Fruit fly (Drosophila melanogaster) whole organism, embryonic: ENCODE results near the gene CG43779.

Source experiments
- Ada2b ChIP-seq: fragments of 200-800 bp; sonication (Bioruptor generic); IDR thresholded peaks from 2 replicates; pipeline ENCODE4 v1.3.6; 2022; ENCODE audit warnings: missing biosample characterization, missing genetic modification characterization
- BEAF-32 ChIP-seq: fragments of 200-800 bp; sonication (Bioruptor generic); optimal IDR thresholded peaks from 3 replicates; lab custom pipeline; 2017; ENCODE audit warnings: missing biosample characterization, missing genetic modification characterization, mild to moderate bottlenecking, moderate library complexity, missing genetic modification reagents
- Bgb ChIP-seq: fragments of 200-800 bp; sonication (Bioruptor generic); IDR thresholded peaks from 2 replicates; pipeline ENCODE4 v1.3.6; 2022; ENCODE audit warnings: missing biosample characterization, missing genetic modification characterization; ENCODE audit not compliant: partially characterized antibody
- C15 ChIP-seq: fragments of 200-800 bp; sonication (Bioruptor generic); IDR thresholded peaks from 3 replicates; pipeline ENCODE4 v1.3.6; 2022; ENCODE audit warnings: missing biosample characterization, missing genetic modification characterization
- CG10209 ChIP-seq: fragments of 200-800 bp; sonication (Bioruptor generic); optimal IDR thresholded peaks from 3 replicates; lab custom pipeline; 2017; ENCODE audit warnings: missing biosample characterization, mild to moderate bottlenecking, missing genetic modification characterization, missing genetic modification reagents
- CG12942 ChIP-seq: fragments of 200-800 bp; sonication (Bioruptor generic); optimal IDR thresholded peaks from 3 replicates; lab custom pipeline; 2016; ENCODE audit warnings: missing biosample characterization, missing genetic modification characterization
- CG13775 ChIP-seq: fragments of 200-800 bp; sonication (Bioruptor generic); optimal IDR thresholded peaks from 3 replicates; lab custom pipeline; 2017; ENCODE audit warnings: missing biosample characterization, mild to moderate bottlenecking, missing genetic modification characterization
- CG14441 ChIP-seq: fragments of 200-800 bp; sonication (Bioruptor generic); IDR thresholded peaks from 2 replicates; pipeline ENCODE4 v1.3.6; 2022; ENCODE audit warnings: missing biosample characterization, missing genetic modification characterization
- CG15479 ChIP-seq: fragments of 200-800 bp; sonication (Bioruptor generic); optimal IDR thresholded peaks from 3 replicates; lab custom pipeline; 2019; ENCODE audit warnings: missing biosample characterization, mild to moderate bottlenecking, missing genetic modification characterization, moderate library complexity
- CG17568 ChIP-seq: fragments of 200-800 bp; sonication (Bioruptor generic); optimal IDR thresholded peaks from 2 replicates; lab custom pipeline; 2018; ENCODE audit warnings: missing biosample characterization, mild to moderate bottlenecking, missing genetic modification characterization, moderate library complexity
- CG18011 ChIP-seq: fragments of 200-800 bp; sonication (Bioruptor generic); optimal IDR thresholded peaks from 2 replicates; lab custom pipeline; 2017; ENCODE audit warnings: missing biosample characterization, missing genetic modification characterization, mild to moderate bottlenecking, moderate library complexity, missing genotype
- CG18764 ChIP-seq: fragments of 200-800 bp; sonication (Bioruptor generic); optimal IDR thresholded peaks from 3 replicates; lab custom pipeline; 2016; ENCODE audit warnings: missing biosample characterization, missing genetic modification characterization
- CG30020 ChIP-seq: fragments of 200-800 bp; optimal IDR thresholded peaks from 2 replicates; lab custom pipeline; 2019; ENCODE audit warnings: missing biosample characterization, mild to moderate bottlenecking, missing genetic modification characterization, moderate library complexity
- CG3407 ChIP-seq: fragments of 200-800 bp; sonication (Bioruptor generic); optimal IDR thresholded peaks from 2 replicates; lab custom pipeline; 2018; ENCODE audit warnings: missing biosample characterization, mild to moderate bottlenecking, missing genetic modification characterization
- CG3726 ChIP-seq: fragments of 200-800 bp; sonication (Bioruptor generic); IDR thresholded peaks from 3 replicates; pipeline ENCODE4, ENCODE4 v1.3.6; 2022; ENCODE audit warnings: missing biosample characterization, missing genetic modification characterization
- CG3838 ChIP-seq: fragments of 200-800 bp; sonication (Bioruptor generic); optimal IDR thresholded peaks from 3 replicates; lab custom pipeline; 2016; ENCODE audit warnings: missing biosample characterization, missing genetic modification characterization
- CG7556 ChIP-seq: fragments of 200-800 bp; sonication (Bioruptor generic); optimal IDR thresholded peaks from 2 replicates; lab custom pipeline; 2017; ENCODE audit warnings: missing biosample characterization, mild to moderate bottlenecking, missing genetic modification characterization
- CG8359 ChIP-seq: fragments of 200-800 bp; sonication (Bioruptor generic); optimal IDR thresholded peaks from 2 replicates; lab custom pipeline; 2017; ENCODE audit warnings: missing biosample characterization, mild to moderate bottlenecking, missing genetic modification characterization, borderline replicate concordance
- CG8478 ChIP-seq: fragments of >200 bp; optimal IDR thresholded peaks from 2 replicates; lab custom pipeline; 2018
- Dref ChIP-seq: fragments of 200-800 bp; sonication (Bioruptor generic); IDR thresholded peaks from 2 replicates; pipeline ENCODE4 v1.3.6; 2022; ENCODE audit warnings: missing biosample characterization, missing genetic modification characterization
- Drgx ChIP-seq: fragments of 200-800 bp; sonication (Bioruptor generic); IDR thresholded peaks from 2 replicates; pipeline ENCODE4 v1.3.6; 2022; ENCODE audit warnings: missing biosample characterization, missing genetic modification characterization
- Lpt ChIP-seq: fragments of >200 bp; optimal IDR thresholded peaks from 2 replicates; lab custom pipeline; 2018; ENCODE audit warnings: missing biosample characterization, missing genetic modification characterization
- Meics ChIP-seq: fragments of 200-800 bp; sonication (Bioruptor generic); optimal IDR thresholded peaks from 2 replicates; lab custom pipeline; 2017; ENCODE audit warnings: missing biosample characterization, mild to moderate bottlenecking, missing genetic modification characterization
- NfI ChIP-seq: fragments of 200-800 bp; sonication (Bioruptor generic); optimal IDR thresholded peaks from 3 replicates; lab custom pipeline; 2018; ENCODE audit warnings: missing biosample characterization, mild to moderate bottlenecking, missing genetic modification characterization, moderate library complexity
- PHDP ChIP-seq: fragments of 200-800 bp; sonication (Bioruptor generic); optimal IDR thresholded peaks from 3 replicates; lab custom pipeline; 2018; ENCODE audit warnings: missing biosample characterization, mild to moderate bottlenecking, missing genetic modification characterization, moderate library complexity
- Rfx ChIP-seq: fragments of 200-800 bp; sonication (Bioruptor generic); IDR thresholded peaks from 2 replicates; pipeline ENCODE4 v1.3.6; 2022; ENCODE audit warnings: missing biosample characterization, missing genetic modification characterization
- Taf1 ChIP-seq: fragments of 200-800 bp; sonication (Bioruptor generic); IDR thresholded peaks from 2 replicates; pipeline ENCODE4 v1.3.6; 2022; ENCODE audit warnings: missing biosample characterization, missing genetic modification characterization
- Trl ChIP-seq, 3 experiments: fragments of >200 bp in 2 of 3; fragments of 200-800 bp in 1 of 3; sonication (Bioruptor generic) in 1 of 3; optimal IDR thresholded peaks; 2 replicates in 1 of 3; 3 replicates in 2 of 3; lab custom pipeline; 2016 to 2017; ENCODE audit warnings: missing biosample characterization in 1 of 3, missing genetic modification characterization in 1 of 3
- Vsx1 ChIP-seq: fragments of 200-800 bp; sonication (Bioruptor generic); optimal IDR thresholded peaks from 2 replicates; lab custom pipeline; 2017; ENCODE audit warnings: missing biosample characterization, mild to moderate bottlenecking, missing genetic modification characterization, missing genetic modification reagents
- YL-1 ChIP-seq: fragments of 200-800 bp; sonication (Bioruptor generic); optimal IDR thresholded peaks from 3 replicates; lab custom pipeline; 2017; ENCODE audit warnings: missing biosample characterization, mild to moderate bottlenecking, missing genetic modification characterization
- al ChIP-seq: fragments of 200-800 bp; sonication (Bioruptor generic); IDR thresholded peaks from 2 replicates; pipeline ENCODE4 v1.3.6; 2022; ENCODE audit warnings: missing biosample characterization, missing genetic modification characterization
- ara ChIP-seq: fragments of 200-800 bp; sonication (Bioruptor generic); IDR thresholded peaks from 2 replicates; pipeline ENCODE4 v1.3.6; 2022; ENCODE audit warnings: missing biosample characterization, missing genetic modification characterization
- bigmax ChIP-seq: fragments of 200-800 bp; sonication (Bioruptor generic); optimal IDR thresholded peaks from 2 replicates; lab custom pipeline; 2018; ENCODE audit warnings: missing biosample characterization, mild to moderate bottlenecking, missing genetic modification characterization
- caup ChIP-seq: fragments of 200-800 bp; sonication (Bioruptor generic); optimal IDR thresholded peaks from 3 replicates; lab custom pipeline; 2017; ENCODE audit warnings: missing biosample characterization, mild to moderate bottlenecking, missing genetic modification characterization, moderate library complexity; ENCODE audit not compliant: severe bottlenecking
- chif ChIP-seq, 2 experiments: fragments of 200-800 bp; sonication (Bioruptor generic); optimal IDR thresholded peaks; 3 replicates each; lab custom pipeline; 2016; ENCODE audit warnings: missing biosample characterization in 2 of 2, missing genetic modification characterization in 2 of 2
- chm ChIP-seq: fragments of 200-800 bp; sonication (Bioruptor generic); IDR thresholded peaks from 2 replicates; pipeline ENCODE4 v1.3.6; 2022; ENCODE audit warnings: missing biosample characterization, missing genetic modification characterization
- ci ChIP-seq: fragments of 200-800 bp; sonication (Bioruptor generic); IDR thresholded peaks from 3 replicates; pipeline ENCODE4 v1.3.6; 2022; ENCODE audit warnings: missing biosample characterization, missing genetic modification characterization
- eyg ChIP-seq: fragments of 200-800 bp; sonication (Bioruptor generic); optimal IDR thresholded peaks from 3 replicates; lab custom pipeline; 2016; ENCODE audit warnings: missing biosample characterization, missing genetic modification characterization
- fd102C ChIP-seq: fragments of 200-800 bp; sonication (Bioruptor generic); optimal IDR thresholded peaks from 2 replicates; lab custom pipeline; 2018; ENCODE audit warnings: missing biosample characterization, mild to moderate bottlenecking, missing genetic modification characterization, moderate library complexity
- gcm2 ChIP-seq: fragments of 200-800 bp; sonication (Bioruptor generic); optimal IDR thresholded peaks from 2 replicates; lab custom pipeline; 2016; ENCODE audit warnings: missing biosample characterization, missing genetic modification characterization
- gro ChIP-seq: fragments of 200-800 bp; sonication (Bioruptor generic); optimal IDR thresholded peaks from 2 replicates; lab custom pipeline; 2016; ENCODE audit warnings: missing biosample characterization, missing genetic modification characterization
- gt ChIP-seq: fragments of 200-800 bp; sonication (Bioruptor generic); IDR thresholded peaks from 2 replicates; pipeline ENCODE4 v1.3.6; 2022; ENCODE audit warnings: missing biosample characterization, missing genetic modification characterization
- peb ChIP-seq: fragments of 200-800 bp; sonication (Bioruptor generic); IDR thresholded peaks from 2 replicates; pipeline ENCODE4 v1.3.6; 2022; ENCODE audit warnings: missing biosample characterization, missing genetic modification characterization
- sens ChIP-seq: fragments of 200-800 bp; sonication (Bioruptor generic); peaks from one replicate; lab custom pipeline; 2016; ENCODE audit warnings: missing biosample characterization, missing genetic modification characterization
- sna ChIP-seq: fragments of 200-800 bp; sonication (Bioruptor generic); IDR thresholded peaks from 2 replicates; pipeline ENCODE4 v1.3.6; 2022; ENCODE audit warnings: missing biosample characterization, missing genetic modification characterization; ENCODE audit not compliant: partially characterized antibody
- stc ChIP-seq: fragments of 200-800 bp; sonication (Bioruptor generic); IDR thresholded peaks from 2 replicates; pipeline ENCODE4 v1.3.6; 2022; ENCODE audit warnings: missing biosample characterization, missing genetic modification characterization
- tio ChIP-seq: fragments of 200-800 bp; sonication (Bioruptor generic); optimal IDR thresholded peaks from 2 replicates; lab custom pipeline; 2017; ENCODE audit warnings: missing biosample characterization, missing genetic modification characterization, inconsistent platforms
- toy ChIP-seq: fragments of 200-800 bp; sonication (Bioruptor generic); IDR thresholded peaks from 2 replicates; pipeline ENCODE4 v1.3.6; 2022; ENCODE audit warnings: missing biosample characterization, missing genetic modification characterization
- unpg ChIP-seq: fragments of 200-800 bp; sonication (Bioruptor generic); optimal IDR thresholded peaks from 3 replicates; lab custom pipeline; 2018; ENCODE audit warnings: missing biosample characterization, mild to moderate bottlenecking, missing genetic modification characterization, moderate library complexity
- vfl ChIP-seq: fragments of 200-800 bp; sonication (Bioruptor generic); optimal IDR thresholded peaks from 2 replicates; lab custom pipeline; 2016; ENCODE audit warnings: missing biosample characterization, missing genetic modification characterization
- wek ChIP-seq: fragments of 200-800 bp; sonication (Bioruptor generic); optimal IDR thresholded peaks from 3 replicates; lab custom pipeline; 2018; ENCODE audit warnings: missing biosample characterization, mild to moderate bottlenecking, missing genetic modification characterization, moderate library complexity

The CG43779 gene

dm6 chr2L:13286456-13286855 lies 20.1 kb downstream of the CG43779 start, which contains the start of the genes Drep4 and Uvrag (continued):
- TF ChIP-seq al (GFP tag; lab: Robert Waterston, UW) (peak; percentile 68), chm (no peak), C15 (no peak), CG15479 (no peak), eyg (GFP tag; lab: Kevin White, UChicago) (no peak), CG3407 (GFP tag; lab: Kevin White, UChicago) (peak; percentile 43), CG17568 (GFP tag; lab: Kevin White, UChicago) (no peak), Trl (optimal IDR thresholded peaks at IDR 0.05; lab: Kevin White, UChicago) (no peak), Trl (GFP tag; optimal IDR thresholded peaks at IDR 0.05; lab: Kevin White, UChicago) (no peak), CG10209 (GFP tag; lab: Kevin White, UChicago) (peak; percentile 77), gcm2 (GFP tag; lab: Kevin White, UChicago) (no peak), Vsx1 (GFP tag; lab: Kevin White, UChicago) (no peak), CG7556 (no peak), fd102C (no peak), unpg (GFP tag; lab: Kevin White, UChicago) (no peak), ara (0 out of 2 replicates have a peak, but pooled peaks have one; percentile 18), Taf1 (no peak), wek (GFP tag; lab: Kevin White, UChicago) (no peak), peb (GFP tag; lab: Robert Waterston, UW) (no peak), CG30020 (tag; lab: Kevin White, UChicago) (no peak), Dref (GFP tag; lab: Robert Waterston, UW) (no peak), ci (no peak), CG12942 (GFP tag; lab: Kevin White, UChicago) (peak; percentile 48), Meics (GFP tag; lab: Kevin White, UChicago) (peak; percentile 69), CG3838 (GFP tag; lab: Kevin White, UChicago) (no peak), CG18011 (GFP tag; lab: Kevin White, UChicago) (no peak), sna (GFP tag; lab: Robert Waterston, UW) (no peak), NfI (peak; percentile 73), CG14441 (no peak; the same call in 1 of the 2 replicates), Rfx (peak; percentile 78), Drgx (GFP tag; lab: Robert Waterston, UW) (0 out of 2 replicates have a peak, but pooled peaks have one; percentile 19), stc (no peak; the same call in 1 of the 2 replicates), gro (GFP tag; lab: Kevin White, UChicago) (no peak), CG8359 (GFP tag; lab: Kevin White, UChicago) (no peak), caup (GFP tag; lab: Kevin White, UChicago) (no peak), tio (GFP tag; lab: Kevin White, UChicago) (peak; percentile 66), CG13775 (GFP tag; lab: Kevin White, UChicago) (peak; percentile 77), toy (GFP tag; lab: Robert Waterston, UW) (no peak), CG3726 (GFP tag; lab: Robert Waterston, UW) (no peak), gt (GFP tag; lab: Robert Waterston, UW) (no peak), Ada2b (GFP tag; lab: Robert Waterston, UW) (no peak; the same call in 1 of the 2 replicates), chif (GFP tag; optimal IDR thresholded peaks at IDR 0.05; lab: Kevin White, UChicago) (peak in 1 of 2 experiments; percentile 9), CG8478 (no peak), Lpt (GFP tag; lab: Kevin White, UChicago) (no peak), BEAF-32 (peak; percentile 33), bigmax (GFP tag; lab: Kevin White, UChicago) (no peak), YL-1 (GFP tag; lab: Kevin White, UChicago) (peak; percentile 50), PHDP (tag; lab: Kevin White, UChicago) (no peak), sens (GFP tag; lab: Kevin White, UChicago) (peak; percentile 83), CG18764 (GFP tag; lab: Kevin White, UChicago) (peak; percentile 29), Bgb (GFP tag; lab: Robert Waterston, UW) (no peak), vfl (no peak)
